Fruit fly (Drosophila melanogaster): ENCODE results near the gene Sod1.

dm6 chr3L:11101598-11101997, 11.9 kb downstream of the Sod1 start, which contains the start of gene Elo68beta:
- no peak for TF ChIP-seq pan (optimal IDR thresholded peaks at IDR 0.05)
- TF ChIP-seq psq (optimal IDR thresholded peaks at IDR 0.05) = no peak
- no peak for TF ChIP-seq EcR (GFP tag; optimal IDR thresholded peaks at IDR 0.05)
- TF ChIP-seq usp (GFP tag; optimal IDR thresholded peaks at IDR 0.05) = no peak
- no peak for TF ChIP-seq Dll (optimal IDR thresholded peaks at IDR 0.05)
- no peak for TF ChIP-seq CG8478 (optimal IDR thresholded peaks at IDR 0.05)

Data from whole organism.